Fruit fly (Drosophila melanogaster): ENCODE measurements around the gene Toll-6.

Toll-6 gene

DNA sequence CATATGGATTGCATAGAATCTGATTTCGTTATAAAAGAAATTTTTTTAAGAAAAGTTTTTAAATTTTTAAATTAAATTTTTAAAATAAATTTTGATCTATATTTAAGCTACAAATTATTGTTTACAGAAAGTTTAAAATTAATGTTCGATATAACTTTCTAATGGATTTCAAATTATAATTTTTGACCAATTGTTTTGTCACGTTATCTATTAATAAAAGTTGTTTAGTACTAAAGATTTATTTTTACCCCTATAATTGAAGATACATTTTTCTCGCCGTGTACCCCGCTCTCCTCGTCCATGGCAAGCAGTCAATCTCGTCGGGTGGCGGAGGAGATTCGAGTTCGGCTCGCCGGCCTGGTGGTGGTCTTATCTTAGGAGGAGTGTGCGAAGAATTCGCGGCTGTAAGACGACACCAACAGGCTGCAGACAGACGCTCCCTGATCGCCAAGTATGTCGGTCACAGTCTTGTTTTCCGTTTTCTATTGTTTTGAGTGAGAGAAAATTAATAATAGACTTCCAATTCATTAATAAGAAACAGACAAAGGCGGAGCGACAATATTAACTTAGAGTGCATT, 31.4 kb upstream of the Toll-6 start (continued):
- TF ChIP-seq CG3281 (GFP tag; optimal IDR thresholded peaks at IDR 0.05) (no peak), Sox102F (GFP tag; optimal IDR thresholded peaks at IDR 0.05) (no peak), phol (tag; optimal IDR thresholded peaks at IDR 0.05) (peak; percentile 10), CG11504 (tag; optimal IDR thresholded peaks at IDR 0.05) (peak; percentile 31), H15 (GFP tag; IDR thresholded peaks at IDR 0.05) (no peak), Max (GFP tag; optimal IDR thresholded peaks at IDR 0.05) (no peak), gcm (GFP tag; optimal IDR thresholded peaks at IDR 0.05) (no peak), CoRest (tag; optimal IDR thresholded peaks at IDR 0.05) (no peak), pum (GFP tag; optimal IDR thresholded peaks at IDR 0.05) (no peak), Mes4 (GFP tag; optimal IDR thresholded peaks at IDR 0.05) (no peak), Drgx (GFP tag; IDR thresholded peaks at IDR 0.05) (no peak), dpn (GFP tag; optimal IDR thresholded peaks at IDR 0.05) (no peak), CG8359 (GFP tag; optimal IDR thresholded peaks at IDR 0.05; ENCODE audit: borderline replicate concordance) (no peak), gce (GFP tag; IDR thresholded peaks at IDR 0.05) (no peak), CG12104 (GFP tag; optimal IDR thresholded peaks at IDR 0.05) (no peak), yki (optimal IDR thresholded peaks at IDR 0.05) (no peak), CG7839 (tag; optimal IDR thresholded peaks at IDR 0.05) (peak; percentile 9), CG14965 (GFP tag; optimal IDR thresholded peaks at IDR 0.05; ENCODE audit: borderline replicate concordance) (no peak), tx (GFP tag; optimal IDR thresholded peaks at IDR 0.05) (no peak), row (GFP tag; IDR thresholded peaks at IDR 0.05) (peak; percentile 21; the same call in 1 of the 3 replicates), sd (tag; optimal IDR thresholded peaks at IDR 0.05) (peak; percentile 12), sug (tag; optimal IDR thresholded peaks at IDR 0.05) (peak; percentile 58), Med (GFP tag) (peak; percentile 53), ems (GFP tag; optimal IDR thresholded peaks at IDR 0.05) (no peak), CG17361 (GFP tag; IDR thresholded peaks at IDR 0.05) (peak; percentile 54; the same call in 1 of the 3 replicates), CG12299 (tag; optimal IDR thresholded peaks at IDR 0.05) (no peak), disco-r (GFP tag; optimal IDR thresholded peaks at IDR 0.05) (no peak), exex (tag; optimal IDR thresholded peaks at IDR 0.05) (no peak), pho (GFP tag; optimal IDR thresholded peaks at IDR 0.05) (no peak), CG8924 (tag; optimal IDR thresholded peaks at IDR 0.05) (peak; percentile 1), lola (GFP tag; optimal IDR thresholded peaks at IDR 0.05) (peak in 1 of 3 experiments; percentile 46), salm (tag; optimal IDR thresholded peaks at IDR 0.05) (no peak), Bgb (GFP tag; IDR thresholded peaks at IDR 0.05; ENCODE audit: partially characterized antibody) (no peak), CG17328 (GFP tag; IDR thresholded peaks at IDR 0.05) (no peak), Tbp (GFP tag; optimal IDR thresholded peaks at IDR 0.05) (no peak), da (GFP tag; optimal IDR thresholded peaks at IDR 0.05) (no peak), maf-S (GFP tag; optimal IDR thresholded peaks at IDR 0.05) (no peak), so (GFP tag; IDR thresholded peaks at IDR 0.05) (peak; percentile 49; the same call in 1 of the 3 replicates), CG12659 (GFP tag; optimal IDR thresholded peaks at IDR 0.05) (no peak), CG11696 (GFP tag; IDR thresholded peaks at IDR 0.05) (0 out of 2 replicates have a peak, but pooled peaks have one; percentile 27), lov (optimal IDR thresholded peaks at IDR 0.05) (no peak), lov (GFP tag; IDR thresholded peaks at IDR 0.05) (no peak), dmrt11E (tag; optimal IDR thresholded peaks at IDR 0.05) (peak; percentile 22), Xrp1 (GFP tag; IDR thresholded peaks at IDR 0.05) (peak; percentile 50), kah (GFP tag; optimal IDR thresholded peaks at IDR 0.05) (no peak), Rx (GFP tag; IDR thresholded peaks at IDR 0.05) (no peak), CG7556 (GFP tag; optimal IDR thresholded peaks at IDR 0.05) (peak; percentile 23), ara (GFP tag; IDR thresholded peaks at IDR 0.05) (0 out of 2 replicates have a peak, but pooled peaks have one; percentile 30), gcm2 (GFP tag; optimal IDR thresholded peaks at IDR 0.05) (no peak), CG9727 (GFP tag; optimal IDR thresholded peaks at IDR 0.05) (peak; percentile 42), Hr3 (GFP tag; optimal IDR thresholded peaks at IDR 0.05) (no peak)

Measured in whole organism, embryonic.